Fruit fly (Drosophila melanogaster) whole organism, embryonic: ENCODE measurements around the gene SCaMC.

Experiments
- CG12769 ChIP-seq: fragments of 200-800 bp; sonication (Bioruptor generic); optimal IDR thresholded peaks from 2 replicates; lab custom pipeline; 2019; ENCODE audit warnings: missing biosample characterization, mild to moderate bottlenecking, missing genetic modification characterization, moderate library complexity
- CG12942 ChIP-seq: fragments of 200-800 bp; sonication (Bioruptor generic); optimal IDR thresholded peaks from 3 replicates; lab custom pipeline; 2016; ENCODE audit warnings: missing biosample characterization, missing genetic modification characterization
- CG30020 ChIP-seq: fragments of 200-800 bp; optimal IDR thresholded peaks from 2 replicates; lab custom pipeline; 2019; ENCODE audit warnings: missing biosample characterization, mild to moderate bottlenecking, missing genetic modification characterization, moderate library complexity
- Camta ChIP-seq: fragments of 200-800 bp; sonication (Bioruptor generic); optimal IDR thresholded peaks from 2 replicates; lab custom pipeline; 2016; ENCODE audit warnings: missing biosample characterization, missing genetic modification characterization
- Oli ChIP-seq: fragments of 200-800 bp; sonication (Bioruptor generic); optimal IDR thresholded peaks from 2 replicates; lab custom pipeline; 2018; ENCODE audit warnings: missing biosample characterization, mild to moderate bottlenecking, missing genetic modification characterization, moderate library complexity
- h ChIP-seq: fragments of >200 bp; optimal IDR thresholded peaks from 2 replicates; lab custom pipeline; 2017
- repo ChIP-seq: fragments of 200-800 bp; sonication (Bioruptor generic); optimal IDR thresholded peaks from 2 replicates; lab custom pipeline; 2016; ENCODE audit warnings: missing biosample characterization, missing genetic modification characterization
- sim ChIP-seq: fragments of 200-800 bp; sonication (Bioruptor generic); IDR thresholded peaks from 2 replicates; pipeline ENCODE4 v1.3.6; 2022; ENCODE audit warnings: missing biosample characterization, missing genetic modification characterization
- zfh1 ChIP-seq: fragments of 200-800 bp; sonication (Bioruptor generic); IDR thresholded peaks from 3 replicates; pipeline ENCODE4 v1.3.6; 2022; ENCODE audit warnings: missing biosample characterization, missing genetic modification characterization

- TF ChIP-seq Oli (tag; lab: Kevin White, UChicago) (no peak), CG12942 (GFP tag; lab: Kevin White, UChicago) (no peak), Camta (GFP tag; lab: Kevin White, UChicago) (no peak), CG12769 (tag; lab: Kevin White, UChicago) (no peak), h (lab: Kevin White, UChicago) (no peak), CG30020 (tag; lab: Kevin White, UChicago) (no peak), zfh1 (GFP tag; lab: Robert Waterston, UW) (no peak), sim (GFP tag; lab: Robert Waterston, UW) (no peak), repo (no peak)
Observed at dm6 chr3L:12392758-12393157, 21.9 kb downstream of the SCaMC start.
